Fruit fly (Drosophila melanogaster) whole organism, embryonic: Measurements from ENCODE around the gene yellow-e.
A peak's percentile ranks its signal among the peaks of the same experiment; 100 is the strongest.

ENCODE experiments used
- Atf3 ChIP-seq: fragments of 200-800 bp; sonication (Bioruptor generic); optimal IDR thresholded peaks from 3 replicates; lab custom pipeline; 2016; ENCODE audit warnings: missing biosample characterization, missing genetic modification characterization
- Awh ChIP-seq: fragments of 200-800 bp; sonication (Bioruptor generic); IDR thresholded peaks from 2 replicates; pipeline ENCODE4, ENCODE4 v1.3.6; 2022; ENCODE audit warnings: missing biosample characterization, missing genetic modification characterization
- CG10321 ChIP-seq: fragments of 200-800 bp; sonication (Bioruptor generic); IDR thresholded peaks from 2 replicates; pipeline ENCODE4 v1.3.6; 2022; ENCODE audit warnings: missing biosample characterization, missing genetic modification characterization
- CG10959 ChIP-seq: fragments of 200-800 bp; sonication (Bioruptor generic); IDR thresholded peaks from 2 replicates; pipeline ENCODE4 v1.3.6; 2022; ENCODE audit warnings: missing biosample characterization, missing genetic modification characterization
- CG12071 ChIP-seq: fragments of 200-800 bp; sonication (Bioruptor generic); optimal IDR thresholded peaks from 3 replicates; lab custom pipeline; 2018; ENCODE audit warnings: missing biosample characterization, mild to moderate bottlenecking, missing genetic modification characterization
- CG12104 ChIP-seq: fragments of 200-800 bp; sonication (Bioruptor generic); optimal IDR thresholded peaks from 3 replicates; lab custom pipeline; 2016; ENCODE audit warnings: missing biosample characterization, missing genetic modification characterization
- CG12744 ChIP-seq: fragments of 200-800 bp; sonication (Bioruptor generic); optimal IDR thresholded peaks from 2 replicates; lab custom pipeline; 2016; ENCODE audit warnings: missing biosample characterization, missing genetic modification characterization
- CG13287 ChIP-seq: fragments of 200-800 bp; sonication (Bioruptor generic); IDR thresholded peaks from 2 replicates; pipeline ENCODE4 v1.3.6; 2022; ENCODE audit warnings: missing biosample characterization, missing genetic modification characterization; ENCODE audit not compliant: partially characterized antibody
- CG17829 ChIP-seq: fragments of 200-800 bp; optimal IDR thresholded peaks from 2 replicates; lab custom pipeline; 2019; ENCODE audit warnings: missing biosample characterization, mild to moderate bottlenecking, missing genetic modification characterization, moderate library complexity
- CG1832 ChIP-seq: fragments of 200-800 bp; sonication (Bioruptor generic); optimal IDR thresholded peaks from 2 replicates; lab custom pipeline; 2017; ENCODE audit warnings: missing biosample characterization, mild to moderate bottlenecking, missing genetic modification characterization, inconsistent platforms
- CG3995 ChIP-seq: fragments of 200-800 bp; sonication (Bioruptor generic); optimal IDR thresholded peaks from 3 replicates; lab custom pipeline; 2016; ENCODE audit warnings: missing biosample characterization, missing genetic modification characterization
- CG6175 ChIP-seq: fragments of 200-800 bp; sonication (Bioruptor generic); IDR thresholded peaks from 3 replicates; pipeline ENCODE4 v1.3.6; 2022; ENCODE audit warnings: missing biosample characterization, missing genetic modification characterization
- CG7271 ChIP-seq: fragments of 200-800 bp; sonication (Bioruptor generic); optimal IDR thresholded peaks from 2 replicates; lab custom pipeline; 2018; ENCODE audit warnings: missing biosample characterization, mild to moderate bottlenecking, missing genetic modification characterization, moderate library complexity
- CG8089 ChIP-seq: fragments of 200-800 bp; sonication (Bioruptor generic); optimal IDR thresholded peaks from 3 replicates; lab custom pipeline; 2016; ENCODE audit warnings: missing biosample characterization, missing genetic modification characterization
- CG8478 ChIP-seq: fragments of >200 bp; optimal IDR thresholded peaks from 2 replicates; lab custom pipeline; 2018
- CG9817 ChIP-seq: fragments of 200-800 bp; sonication (Bioruptor generic); optimal IDR thresholded peaks from 2 replicates; lab custom pipeline; 2018; ENCODE audit warnings: missing biosample characterization, mild to moderate bottlenecking, missing genetic modification characterization, moderate library complexity
- CG9932 ChIP-seq: fragments of 200-800 bp; sonication (Bioruptor generic); IDR thresholded peaks from 2 replicates; pipeline ENCODE4 v1.3.6; 2022; ENCODE audit warnings: missing biosample characterization, missing genetic modification characterization
- CoRest ChIP-seq: fragments of 200-800 bp; sonication (Bioruptor generic); optimal IDR thresholded peaks from 3 replicates; lab custom pipeline; 2018; ENCODE audit warnings: missing biosample characterization, mild to moderate bottlenecking, missing genetic modification characterization, moderate library complexity
- Dref ChIP-seq: fragments of 200-800 bp; sonication (Bioruptor generic); IDR thresholded peaks from 2 replicates; pipeline ENCODE4 v1.3.6; 2022; ENCODE audit warnings: missing biosample characterization, missing genetic modification characterization
- ERR ChIP-seq: fragments of 200-800 bp; sonication (Bioruptor generic); optimal IDR thresholded peaks from 2 replicates; lab custom pipeline; 2016; ENCODE audit warnings: missing biosample characterization, missing genetic modification characterization
- Fer2 ChIP-seq: fragments of 200-800 bp; sonication (Bioruptor generic); optimal IDR thresholded peaks from 2 replicates; lab custom pipeline; 2018; ENCODE audit warnings: missing biosample characterization, mild to moderate bottlenecking, missing genetic modification characterization, moderate library complexity
- Gsc ChIP-seq: fragments of 200-800 bp; sonication (Bioruptor generic); IDR thresholded peaks from 2 replicates; pipeline ENCODE4 v1.3.6; 2022; ENCODE audit warnings: missing biosample characterization, missing genetic modification characterization
- Hey ChIP-seq: fragments of 200-800 bp; sonication (Bioruptor generic); optimal IDR thresholded peaks from 3 replicates; lab custom pipeline; 2018; ENCODE audit warnings: missing biosample characterization, mild to moderate bottlenecking, missing genetic modification characterization
- MTF-1 ChIP-seq: fragments of 200-800 bp; sonication (Bioruptor generic); optimal IDR thresholded peaks from 2 replicates; lab custom pipeline; 2018; ENCODE audit warnings: missing biosample characterization, mild to moderate bottlenecking, missing genetic modification characterization, borderline replicate concordance
- Mad ChIP-seq: fragments of 200-800 bp; sonication (Bioruptor generic); optimal IDR thresholded peaks from 2 replicates; lab custom pipeline; 2016; ENCODE audit warnings: missing biosample characterization, missing genetic modification characterization
- Mes4 ChIP-seq: fragments of 200-800 bp; sonication (Bioruptor generic); optimal IDR thresholded peaks from 2 replicates; lab custom pipeline; 2016; ENCODE audit warnings: missing biosample characterization, missing genetic modification characterization
- Nf-YA ChIP-seq: fragments of 200-800 bp; sonication (Bioruptor generic); IDR thresholded peaks from 2 replicates; pipeline ENCODE4 v1.3.6; 2022; ENCODE audit warnings: missing biosample characterization, missing genetic modification characterization
- Rx ChIP-seq: fragments of 200-800 bp; sonication (Bioruptor generic); IDR thresholded peaks from 2 replicates; pipeline ENCODE4 v1.3.6; 2022; ENCODE audit warnings: missing biosample characterization, missing genetic modification characterization
- YL-1 ChIP-seq: fragments of 200-800 bp; sonication (Bioruptor generic); optimal IDR thresholded peaks from 3 replicates; lab custom pipeline; 2017; ENCODE audit warnings: missing biosample characterization, mild to moderate bottlenecking, missing genetic modification characterization
- ab ChIP-seq: fragments of 200-800 bp; sonication (Bioruptor generic); optimal IDR thresholded peaks from 2 replicates; lab custom pipeline; 2016; ENCODE audit warnings: missing biosample characterization, missing genetic modification characterization
- chm ChIP-seq: fragments of 200-800 bp; sonication (Bioruptor generic); IDR thresholded peaks from 2 replicates; pipeline ENCODE4 v1.3.6; 2022; ENCODE audit warnings: missing biosample characterization, missing genetic modification characterization
- crc ChIP-seq: fragments of 200-800 bp; sonication (Bioruptor generic); optimal IDR thresholded peaks from 2 replicates; lab custom pipeline; 2016; ENCODE audit warnings: missing biosample characterization, missing genetic modification characterization
- ewg ChIP-seq: fragments of 200-800 bp; sonication (Bioruptor generic); optimal IDR thresholded peaks from 3 replicates; lab custom pipeline; 2017; ENCODE audit warnings: mild to moderate bottlenecking, missing biosample characterization, missing genetic modification reagents, missing genetic modification characterization
- fd96Cb ChIP-seq: fragments of 200-800 bp; sonication (Bioruptor generic); optimal IDR thresholded peaks from 2 replicates; lab custom pipeline; 2018; ENCODE audit warnings: missing biosample characterization, mild to moderate bottlenecking, missing genetic modification characterization, moderate library complexity
- gem ChIP-seq: fragments of 200-800 bp; sonication (Bioruptor generic); optimal IDR thresholded peaks from 2 replicates; lab custom pipeline; 2019; ENCODE audit warnings: missing biosample characterization, mild to moderate bottlenecking, missing genetic modification characterization, moderate library complexity
- gfzf ChIP-seq: fragments of 200-800 bp; sonication (Bioruptor generic); optimal IDR thresholded peaks from 2 replicates; lab custom pipeline; 2016; ENCODE audit warnings: missing biosample characterization, mild to moderate bottlenecking, missing genetic modification characterization, moderate library complexity
- gt ChIP-seq: fragments of 200-800 bp; sonication (Bioruptor generic); IDR thresholded peaks from 2 replicates; pipeline ENCODE4 v1.3.6; 2022; ENCODE audit warnings: missing biosample characterization, missing genetic modification characterization
- hth ChIP-seq: fragments of >200 bp; optimal IDR thresholded peaks from 2 replicates; lab custom pipeline; 2017; ENCODE audit warnings: inconsistent platforms
- inv ChIP-seq: fragments of 200-800 bp; sonication (Bioruptor generic); IDR thresholded peaks from 2 replicates; pipeline ENCODE4 v1.3.6; 2022; ENCODE audit warnings: missing biosample characterization, missing genetic modification characterization; ENCODE audit not compliant: partially characterized antibody
- luna ChIP-seq: fragments of 200-800 bp; sonication (Bioruptor generic); optimal IDR thresholded peaks from 2 replicates; lab custom pipeline; 2016; ENCODE audit warnings: missing biosample characterization, missing genetic modification characterization
- nerfin-2 ChIP-seq: fragments of 200-800 bp; sonication (Bioruptor generic); IDR thresholded peaks from 2 replicates; pipeline ENCODE4 v1.3.6; 2022; ENCODE audit warnings: missing biosample characterization, missing genetic modification characterization; ENCODE audit not compliant: partially characterized antibody
- pnt ChIP-seq: fragments of 200-800 bp; sonication (Bioruptor generic); optimal IDR thresholded peaks from 3 replicates; lab custom pipeline; 2016; ENCODE audit warnings: missing biosample characterization, missing genetic modification characterization
- psq ChIP-seq: fragments of 200-800 bp; sonication (Bioruptor generic); optimal IDR thresholded peaks from 2 replicates; lab custom pipeline; 2017; ENCODE audit warnings: missing biosample characterization, missing genetic modification characterization
- scrt ChIP-seq: fragments of 200-800 bp; sonication (Bioruptor generic); optimal IDR thresholded peaks from 2 replicates; lab custom pipeline; 2018; ENCODE audit warnings: missing biosample characterization, mild to moderate bottlenecking, missing genetic modification characterization, moderate library complexity
- sens-2 ChIP-seq: fragments of 200-800 bp; sonication (Bioruptor generic); IDR thresholded peaks from 2 replicates; pipeline ENCODE4 v1.3.6; 2022; ENCODE audit warnings: missing biosample characterization, missing genetic modification characterization
- shn ChIP-seq: fragments of 200-800 bp; sonication (Bioruptor generic); optimal IDR thresholded peaks from 3 replicates; lab custom pipeline; 2016; ENCODE audit warnings: missing biosample characterization, missing genetic modification characterization
- slou ChIP-seq: fragments of 200-800 bp; sonication (Bioruptor generic); optimal IDR thresholded peaks from 3 replicates; lab custom pipeline; 2016; ENCODE audit warnings: missing biosample characterization, missing genetic modification characterization
- tll ChIP-seq, 2 experiments: fragments of 200-800 bp in 1 of 2; fragments of >200 bp in 1 of 2; sonication (Bioruptor generic) in 1 of 2; optimal IDR thresholded peaks; 2 replicates each; lab custom pipeline; 2017 to 2019; ENCODE audit warnings: missing biosample characterization in 2 of 2, missing genetic modification characterization in 2 of 2, mild to moderate bottlenecking in 1 of 2, moderate library complexity in 1 of 2
- trem ChIP-seq: fragments of 200-800 bp; optimal IDR thresholded peaks from 3 replicates; lab custom pipeline; 2019; ENCODE audit warnings: missing biosample characterization, mild to moderate bottlenecking, missing genetic modification characterization, moderate library complexity
- vfl ChIP-seq: fragments of 200-800 bp; sonication (Bioruptor generic); optimal IDR thresholded peaks from 2 replicates; lab custom pipeline; 2016; ENCODE audit warnings: missing biosample characterization, missing genetic modification characterization
- vvl ChIP-seq: fragments of 200-800 bp; sonication (Bioruptor generic); IDR thresholded peaks from 2 replicates; pipeline ENCODE4 v1.3.6; 2022; ENCODE audit warnings: missing biosample characterization, missing genetic modification characterization
- wek ChIP-seq: fragments of 200-800 bp; sonication (Bioruptor generic); optimal IDR thresholded peaks from 3 replicates; lab custom pipeline; 2018; ENCODE audit warnings: missing biosample characterization, mild to moderate bottlenecking, missing genetic modification characterization, moderate library complexity

The yellow-e gene

dm6 chr3R:13404841-13405441, 10.1 kb downstream of the yellow-e start, which contains the start of gene yellow-e3 (continued):
- TF ChIP-seq CG7271 (tag; lab: Kevin White, UChicago) (peak; percentile 86), gfzf (no peak), vfl (GFP tag; lab: Kevin White, UChicago) (no peak), CG10321 (GFP tag; lab: Robert Waterston, UW) (no peak), CG8089 (GFP tag; lab: Kevin White, UChicago) (no peak), CG9932 (GFP tag; lab: Robert Waterston, UW) (no peak), slou (GFP tag; lab: Kevin White, UChicago) (no peak), scrt (GFP tag; lab: Kevin White, UChicago) (no peak), hth (lab: Kevin White, UChicago) (no peak), Mes4 (GFP tag; lab: Kevin White, UChicago) (no peak), CG3995 (no peak), fd96Cb (tag; lab: Kevin White, UChicago) (peak; percentile 20), Awh (GFP tag; lab: Robert Waterston, UW) (no peak), Dref (no peak), Hey (tag; lab: Kevin White, UChicago) (no peak), CG9817 (tag; lab: Kevin White, UChicago) (no peak), luna (GFP tag; lab: Kevin White, UChicago) (no peak), Gsc (GFP tag; lab: Robert Waterston, UW) (no peak), pnt (no peak), MTF-1 (GFP tag; lab: Kevin White, UChicago) (no peak), gem (tag; lab: Kevin White, UChicago) (peak; percentile 65), gt (GFP tag; lab: Robert Waterston, UW) (no peak), trem (tag; lab: Kevin White, UChicago) (peak; percentile 32), CG12071 (GFP tag; lab: Kevin White, UChicago) (no peak), CG10959 (GFP tag; lab: Robert Waterston, UW) (no peak), Atf3 (no peak), psq (no peak), YL-1 (GFP tag; lab: Kevin White, UChicago) (no peak), CG13287 (no peak), shn (no peak), CG12104 (no peak), chm (GFP tag; lab: Robert Waterston, UW) (no peak), CG17829 (tag; lab: Kevin White, UChicago) (peak; percentile 58), ewg (GFP tag; lab: Kevin White, UChicago) (no peak), Nf-YA (GFP tag; lab: Robert Waterston, UW) (no peak), CG6175 (GFP tag; lab: Robert Waterston, UW) (no peak), ab (GFP tag; lab: Kevin White, UChicago) (no peak), crc (GFP tag; lab: Kevin White, UChicago) (no peak), wek (no peak), CG1832 (GFP tag; lab: Kevin White, UChicago) (no peak), tll (GFP tag; optimal IDR thresholded peaks at IDR 0.05; lab: Kevin White, UChicago) (peak in 1 of 2 experiments; percentile 75), sens-2 (GFP tag; lab: Robert Waterston, UW) (no peak), CoRest (tag; lab: Kevin White, UChicago) (peak; percentile 25), ERR (GFP tag; lab: Kevin White, UChicago) (no peak), vvl (GFP tag; lab: Robert Waterston, UW) (no peak), Mad (GFP tag; lab: Kevin White, UChicago) (no peak), nerfin-2 (GFP tag; lab: Robert Waterston, UW) (no peak), inv (GFP tag; lab: Robert Waterston, UW) (no peak), Rx (GFP tag; lab: Robert Waterston, UW) (no peak), CG12744 (no peak), Fer2 (tag; lab: Kevin White, UChicago) (no peak), CG8478 (lab: Kevin White, UChicago) (no peak)
